Fruit fly (Drosophila melanogaster) whole organism: Measurements from ENCODE around the gene Arp10.

Experiments used
- CG8478 ChIP-seq: fragments of >200 bp; optimal IDR thresholded peaks from 2 replicates; lab custom pipeline; 2018; ENCODE audit warnings: inconsistent platforms
- Dll ChIP-seq: fragments of >200 bp; optimal IDR thresholded peaks from 2 replicates; lab custom pipeline; 2017
- pan ChIP-seq: fragments of >200 bp; optimal IDR thresholded peaks from 2 replicates; lab custom pipeline; 2017

- no peak for TF ChIP-seq CG8478 (lab: Kevin White, UChicago)
- TF ChIP-seq pan (lab: Kevin White, UChicago), result no peak
- TF ChIP-seq Dll (lab: Kevin White, UChicago), result no peak
These were observed 39.0 kb downstream of the Arp10 start for dm6 chrX:19606971-19607370.
